Worm (Caenorhabditis elegans) whole organism, L1 larva: ENCODE data around the gene C36E6.8.

Experiments
- C04F5.9 ChIP-seq: sonication (generic microtip); optimal IDR thresholded peaks from 2 replicates; lab custom pipeline; 2016; ENCODE audit warnings: missing genetic modification characterization, missing compliant biosample characterization
- C34B4.2 ChIP-seq: sonication (generic microtip); optimal IDR thresholded peaks from 2 replicates; lab custom pipeline; 2017; ENCODE audit warnings: mild to moderate bottlenecking, missing genetic modification characterization, missing compliant biosample characterization
- F16B12.6 ChIP-seq: fragments of 150-350 bp; optimal IDR thresholded peaks from 2 replicates; lab custom pipeline; 2014; ENCODE audit warnings: missing biosample characterization, missing genetic modification characterization
- aly-2 ChIP-seq: fragments of 150-350 bp; optimal IDR thresholded peaks from 2 replicates; lab custom pipeline; 2014; ENCODE audit warnings: missing biosample characterization, missing genetic modification characterization
- blmp-1 ChIP-seq: fragments of 150-350 bp; optimal IDR thresholded peaks from 2 replicates; lab custom pipeline; 2014; ENCODE audit warnings: missing biosample characterization, missing genetic modification characterization
- ceh-90 ChIP-seq: sonication (generic microtip); optimal IDR thresholded peaks from 2 replicates; lab custom pipeline; 2016; ENCODE audit warnings: missing genetic modification characterization, missing compliant biosample characterization
- dpl-1 ChIP-seq, 3 experiments: fragments of 150-350 bp in 2 of 3; sonication (generic microtip) in 1 of 3; optimal IDR thresholded peaks; 2 replicates each; lab custom pipeline; 2014 to 2017; ENCODE audit warnings: missing biosample characterization in 3 of 3, missing genetic modification characterization in 3 of 3, missing genetic modification reagents in 3 of 3
- elt-2 ChIP-seq: sonication (generic microtip); optimal IDR thresholded peaks from 2 replicates; lab custom pipeline; 2016; ENCODE audit warnings: missing genetic modification characterization, mild to moderate bottlenecking, inconsistent platforms, missing compliant biosample characterization, missing genetic modification reagents
- elt-3 ChIP-seq, 6 experiments: fragments of 150-350 bp in 1 of 6; sonication (generic microtip); optimal IDR thresholded peaks; 2 replicates each; lab custom pipeline; 2017 to 2018; ENCODE audit warnings: missing biosample characterization in 6 of 6, missing genetic modification characterization in 6 of 6, inconsistent platforms in 1 of 6
- ets-5 ChIP-seq: fragments of 200-800 bp; sonication (Bioruptor generic); IDR thresholded peaks from 2 replicates; pipeline ENCODE4 v1.3.6; 2022; ENCODE audit warnings: missing genetic modification characterization, missing compliant biosample characterization
- fkh-4 ChIP-seq: sonication (generic microtip); optimal IDR thresholded peaks from 2 replicates; lab custom pipeline; 2016; ENCODE audit warnings: missing compliant biosample characterization, missing genetic modification characterization, borderline replicate concordance
- fos-1 ChIP-seq: fragments of 150-350 bp; optimal IDR thresholded peaks from 2 replicates; lab custom pipeline; 2014; ENCODE audit warnings: missing biosample characterization, missing genetic modification characterization
- grh-1 ChIP-seq: fragments of 200-800 bp; sonication (Bioruptor generic); IDR thresholded peaks from 2 replicates; pipeline ENCODE4 v1.3.6; 2022; ENCODE audit warnings: missing genetic modification reagents, missing genetic modification characterization, missing compliant biosample characterization
- hlh-17 ChIP-seq: fragments of 200-800 bp; sonication (Bioruptor generic); optimal IDR thresholded peaks from 2 replicates; lab custom pipeline; 2018; ENCODE audit warnings: missing genetic modification characterization, mild to moderate bottlenecking, missing compliant biosample characterization, moderate library complexity, borderline replicate concordance
- hlh-4 ChIP-seq: sonication (generic microtip); optimal IDR thresholded peaks from 2 replicates; lab custom pipeline; 2016; ENCODE audit warnings: mild to moderate bottlenecking, missing genetic modification characterization, missing compliant biosample characterization
- jun-1 ChIP-seq: fragments of 150-350 bp; optimal IDR thresholded peaks from 2 replicates; lab custom pipeline; 2014; ENCODE audit warnings: missing biosample characterization, missing genetic modification reagents, missing genetic modification characterization
- lin-13 ChIP-seq: fragments of 150-350 bp; optimal IDR thresholded peaks from 2 replicates; lab custom pipeline; 2014; ENCODE audit warnings: missing biosample characterization, missing genetic modification reagents, missing genetic modification characterization
- lin-14 ChIP-seq: fragments of 200-800 bp; sonication (Bioruptor generic); optimal IDR thresholded peaks from 2 replicates; lab custom pipeline; 2018; ENCODE audit warnings: mild to moderate bottlenecking, missing genetic modification characterization, moderate library complexity, missing compliant biosample characterization
- lin-15B ChIP-seq: fragments of 150-350 bp; sonication (generic microtip); optimal IDR thresholded peaks from 3 replicates; lab custom pipeline; 2014; ENCODE audit warnings: missing biosample characterization, missing genetic modification characterization
- lin-35 ChIP-seq, 2 experiments: fragments of 150-350 bp; optimal IDR thresholded peaks; 2 replicates each; lab custom pipeline; 2014; ENCODE audit warnings: missing biosample characterization in 2 of 2, missing genetic modification characterization in 2 of 2, missing genetic modification reagents in 2 of 2
- lin-39 ChIP-seq: fragments of 150-350 bp; optimal IDR thresholded peaks from 2 replicates; lab custom pipeline; 2014; ENCODE audit warnings: missing biosample characterization, missing genetic modification reagents, missing genetic modification characterization
- mdl-1 ChIP-seq, 2 experiments: fragments of 150-350 bp; optimal IDR thresholded peaks; 2 replicates each; lab custom pipeline; 2014 to 2017; ENCODE audit warnings: missing biosample characterization in 2 of 2, missing genetic modification characterization in 2 of 2, inconsistent platforms in 1 of 2
- mef-2 ChIP-seq: fragments of 150-350 bp; optimal IDR thresholded peaks from 2 replicates; lab custom pipeline; 2014; ENCODE audit warnings: missing biosample characterization, missing genetic modification characterization
- mep-1 ChIP-seq: fragments of 150-350 bp; optimal IDR thresholded peaks from 2 replicates; lab custom pipeline; 2014; ENCODE audit warnings: missing biosample characterization, missing genetic modification characterization
- nhr-11 ChIP-seq: fragments of 150-350 bp; optimal IDR thresholded peaks from 2 replicates; lab custom pipeline; 2014; ENCODE audit warnings: missing biosample characterization, missing genetic modification characterization
- nhr-12 ChIP-seq: sonication (generic microtip); optimal IDR thresholded peaks from 2 replicates; lab custom pipeline; 2017; ENCODE audit warnings: missing biosample characterization, missing genetic modification characterization
- nhr-19 ChIP-seq: fragments of 200-800 bp; sonication (Bioruptor generic); conservative IDR thresholded peaks from 2 replicates; pipeline ENCODE4 v1.3.6; 2022; ENCODE audit warnings: missing genetic modification characterization, missing compliant biosample characterization
- nhr-20 ChIP-seq: sonication (generic microtip); optimal IDR thresholded peaks from 2 replicates; lab custom pipeline; 2016; ENCODE audit warnings: mild to moderate bottlenecking, missing genetic modification characterization, missing compliant biosample characterization
- nhr-71 ChIP-seq: sonication (generic microtip); optimal IDR thresholded peaks from 2 replicates; lab custom pipeline; 2016; ENCODE audit warnings: mild to moderate bottlenecking, missing genetic modification characterization, moderate library complexity, missing compliant biosample characterization
- nhr-76 ChIP-seq: sonication (generic microtip); optimal IDR thresholded peaks from 2 replicates; lab custom pipeline; 2017; ENCODE audit warnings: missing biosample characterization, missing genetic modification characterization
- nhr-77 ChIP-seq: fragments of 150-350 bp; optimal IDR thresholded peaks from 2 replicates; lab custom pipeline; 2014; ENCODE audit warnings: missing biosample characterization, missing genetic modification characterization
- nhr-84 ChIP-seq: sonication (generic microtip); optimal IDR thresholded peaks from 2 replicates; lab custom pipeline; 2017; ENCODE audit warnings: missing biosample characterization, missing genetic modification characterization
- nhr-85 ChIP-seq: sonication (generic microtip); peaks from one replicate; lab custom pipeline; 2016; ENCODE audit warnings: missing genetic modification characterization, inconsistent platforms, missing compliant biosample characterization
- nhr-90 ChIP-seq: sonication (generic microtip); optimal IDR thresholded peaks from 2 replicates; lab custom pipeline; 2016; ENCODE audit warnings: mild to moderate bottlenecking, missing genetic modification characterization, missing compliant biosample characterization; ENCODE audit not compliant: poor library complexity
- pag-3 ChIP-seq: sonication (generic microtip); optimal IDR thresholded peaks from 2 replicates; lab custom pipeline; 2017; ENCODE audit warnings: missing genetic modification characterization, mild to moderate bottlenecking, missing compliant biosample characterization, antibody characterized with exemption, borderline replicate concordance; ENCODE audit not compliant: insufficient read depth
- pax-3 ChIP-seq: fragments of 200-800 bp; sonication (Bioruptor generic); optimal IDR thresholded peaks from 2 replicates; lab custom pipeline; 2018; ENCODE audit warnings: mild to moderate bottlenecking, missing genetic modification characterization, moderate library complexity, missing compliant biosample characterization
- rnt-1 ChIP-seq: sonication (generic microtip); optimal IDR thresholded peaks from 2 replicates; lab custom pipeline; 2016; ENCODE audit warnings: mild to moderate bottlenecking, missing genetic modification characterization, moderate library complexity, missing compliant biosample characterization
- skn-1 ChIP-seq: fragments of 150-350 bp; optimal IDR thresholded peaks from 2 replicates; lab custom pipeline; 2014; ENCODE audit warnings: missing biosample characterization, missing genetic modification characterization
- snu-23 ChIP-seq: sonication (generic microtip); optimal IDR thresholded peaks from 2 replicates; lab custom pipeline; 2016; ENCODE audit warnings: missing genetic modification characterization, missing compliant biosample characterization
- tbx-2 ChIP-seq: sonication (generic microtip); optimal IDR thresholded peaks from 2 replicates; lab custom pipeline; 2016; ENCODE audit warnings: missing genetic modification characterization, missing compliant biosample characterization
- tlp-1 ChIP-seq: fragments of 150-350 bp; optimal IDR thresholded peaks from 2 replicates; lab custom pipeline; 2014; ENCODE audit warnings: missing biosample characterization, missing genetic modification characterization
- unc-62 ChIP-seq: fragments of 150-350 bp; optimal IDR thresholded peaks from 2 replicates; lab custom pipeline; 2014; ENCODE audit warnings: missing biosample characterization, missing genetic modification reagents, missing genetic modification characterization
- unc-86 ChIP-seq: sonication (generic microtip); optimal IDR thresholded peaks from 2 replicates; lab custom pipeline; 2016; ENCODE audit warnings: missing genetic modification characterization, missing compliant biosample characterization
- xbp-1 ChIP-seq: sonication (generic microtip); optimal IDR thresholded peaks from 2 replicates; lab custom pipeline; 2016; ENCODE audit warnings: missing genetic modification characterization, missing compliant biosample characterization
- zag-1 ChIP-seq: fragments of 150-350 bp; optimal IDR thresholded peaks from 2 replicates; lab custom pipeline; 2014; ENCODE audit warnings: missing biosample characterization, missing genetic modification characterization
- ztf-11 ChIP-seq, 2 experiments: sonication (generic microtip); optimal IDR thresholded peaks; 2 replicates each; lab custom pipeline; 2016 to 2017; ENCODE audit warnings: missing genetic modification characterization in 2 of 2, missing biosample characterization in 1 of 2, missing compliant biosample characterization in 1 of 2

Gene C36E6.8

DNA sequence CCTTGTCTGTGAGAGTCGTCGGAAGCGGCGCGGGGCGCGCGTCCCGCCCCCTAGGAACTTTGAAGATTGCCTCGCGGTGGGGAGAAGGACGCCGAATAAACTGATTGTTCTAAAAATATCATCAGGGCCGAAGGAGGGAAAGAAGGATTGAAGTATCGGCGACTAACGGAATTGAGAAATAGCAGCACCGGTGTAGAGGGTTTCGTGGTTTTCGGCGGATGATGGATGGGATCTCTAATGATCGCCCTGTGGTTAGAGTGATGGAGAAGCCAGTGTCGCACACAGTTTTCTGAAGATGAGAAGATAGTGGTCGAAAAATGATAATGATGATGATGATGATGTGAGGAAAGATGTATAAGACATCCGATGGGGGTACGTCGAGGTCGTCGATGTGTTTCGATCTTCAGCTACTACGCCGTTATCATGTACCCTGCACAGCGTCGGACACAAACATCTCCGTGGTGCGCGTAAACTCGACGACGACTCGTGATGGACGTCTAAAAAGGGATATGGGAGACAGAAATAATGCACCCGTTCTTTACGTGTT lies 16.9 kb upstream of the C36E6.8 start, which contains the start of gene osm-11 (continued):
- TF ChIP-seq lin-39 (tag; lab: Kevin White, UChicago) (no peak), fos-1 (tag; lab: Kevin White, UChicago) (no peak), elt-2 (tag; lab: Kevin White, UChicago) (no peak), mef-2 (tag; lab: Kevin White, UChicago) (no peak), xbp-1 (no peak), zag-1 (no peak), F16B12.6 (tag; lab: Kevin White, UChicago) (no peak), nhr-76 (tag; lab: Kevin White, UChicago) (no peak), mdl-1 (tag; optimal IDR thresholded peaks at IDR 0.05; lab: Kevin White, UChicago) (peak in 1 of 2 experiments; percentile 4), hlh-17 (GFP tag; lab: Kevin White, UChicago) (no peak), jun-1 (no peak), blmp-1 (tag; lab: Kevin White, UChicago) (peak; percentile 84), rnt-1 (no peak), lin-15B (tag; lab: Kevin White, UChicago) (no peak), pag-3 (no peak), skn-1 (tag; lab: Kevin White, UChicago) (peak; percentile 13), mep-1 (tag; lab: Kevin White, UChicago) (no peak), nhr-71 (peak; percentile 80), grh-1 (GFP tag; lab: Robert Waterston, UW) (peak; percentile 46), lin-35 (GFP tag; optimal IDR thresholded peaks at IDR 0.05; lab: Kevin White, UChicago) (peak in 1 of 2 experiments; percentile 31), unc-62 (GFP tag; lab: Kevin White, UChicago) (no peak), ceh-90 (tag; lab: Kevin White, UChicago) (no peak), nhr-19 (peak; percentile 49), snu-23 (GFP tag; lab: Kevin White, UChicago) (peak; percentile 52), fkh-4 (tag; lab: Kevin White, UChicago) (no peak), lin-13 (no peak), C04F5.9 (tag; lab: Kevin White, UChicago) (no peak), nhr-84 (tag; lab: Kevin White, UChicago) (no peak), lin-14 (peak; percentile 50), C34B4.2 (tag; lab: Kevin White, UChicago) (no peak), tbx-2 (tag; lab: Kevin White, UChicago) (peak; percentile 63), pax-3 (tag; lab: Kevin White, UChicago) (no peak), ztf-11 (tag; optimal IDR thresholded peaks at IDR 0.05; lab: Kevin White, UChicago) (no peak), nhr-90 (tag; lab: Kevin White, UChicago) (peak; percentile 62), hlh-4 (tag; lab: Kevin White, UChicago) (no peak), nhr-85 (tag; lab: Kevin White, UChicago) (peak; percentile 98)

- peak in 2 of 6 experiments; percentile 17 to 32 for TF ChIP-seq elt-3 (tag; optimal IDR thresholded peaks at IDR 0.05; lab: Kevin White, UChicago)
- TF ChIP-seq nhr-12 (tag; lab: Kevin White, UChicago), result no peak
- TF ChIP-seq F16B12.6 (tag; lab: Kevin White, UChicago), result no peak
- no peak for TF ChIP-seq nhr-11 (tag; lab: Kevin White, UChicago)
- TF ChIP-seq lin-35 (GFP tag; optimal IDR thresholded peaks at IDR 0.05; lab: Kevin White, UChicago), result peak in 1 of 2 experiments; percentile 9
- TF ChIP-seq lin-15B (tag; lab: Kevin White, UChicago), result no peak
- TF ChIP-seq ets-5 (GFP tag; lab: Robert Waterston, UW), result no peak
- TF ChIP-seq nhr-71, result peak; percentile 49
- peak; percentile 42 for TF ChIP-seq nhr-20 (tag; lab: Kevin White, UChicago)
- TF ChIP-seq aly-2 (tag; lab: Kevin White, UChicago), result no peak
- TF ChIP-seq dpl-1 (GFP tag; optimal IDR thresholded peaks at IDR 0.05; lab: Kevin White, UChicago), result no peak
- TF ChIP-seq tlp-1 (tag; lab: Kevin White, UChicago), result no peak
- peak; percentile 62 for TF ChIP-seq lin-14
- no peak for TF ChIP-seq lin-39 (tag; lab: Kevin White, UChicago)
- TF ChIP-seq pag-3, result no peak
- no peak for TF ChIP-seq elt-2 (tag; lab: Kevin White, UChicago)
- TF ChIP-seq ztf-11 (tag; optimal IDR thresholded peaks at IDR 0.05; lab: Kevin White, UChicago), result no peak
- TF ChIP-seq nhr-77 (tag; lab: Kevin White, UChicago), result no peak
- no peak for TF ChIP-seq unc-86 (tag; lab: Kevin White, UChicago)
- peak; percentile 40 for TF ChIP-seq snu-23 (GFP tag; lab: Kevin White, UChicago)
- peak; percentile 89 for TF ChIP-seq nhr-85 (tag; lab: Kevin White, UChicago)
- no peak for TF ChIP-seq nhr-84 (tag; lab: Kevin White, UChicago)
Observed at ce11 chrX:17422593-17422992, 15.9 kb upstream of the C36E6.8 start.
